Worm (Caenorhabditis elegans): ENCODE results near the gene D1054.10.

DNA sequence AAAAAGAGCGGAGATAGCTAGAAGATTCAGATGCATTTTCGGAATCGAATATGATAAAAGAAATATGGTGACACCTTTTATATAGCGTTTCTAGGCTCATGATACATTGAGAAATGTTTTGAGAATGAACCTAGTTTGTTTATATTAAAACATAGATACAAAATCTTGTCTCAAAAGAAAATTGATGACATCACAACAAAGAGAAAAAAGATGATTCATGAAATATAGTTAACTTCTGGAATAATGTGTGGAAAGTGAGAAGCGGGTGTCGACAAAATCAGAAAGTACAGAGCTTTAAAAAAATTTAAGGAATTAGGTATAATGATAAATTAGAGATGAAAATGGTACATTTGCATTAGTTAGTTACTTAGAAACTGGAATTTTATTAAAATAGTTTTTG, at the start of gene D1054.10:
- TF ChIP-seq ztf-23 (GFP tag; IDR thresholded peaks at IDR 0.05) (no peak), med-1 (GFP tag; optimal IDR thresholded peaks at IDR 0.05; ENCODE audit: insufficient read depth) (no peak), cog-1 (tag; optimal IDR thresholded peaks at IDR 0.05) (no peak), klf-2 (GFP tag; conservative IDR thresholded peaks at IDR 0.05) (no peak), ztf-29 (GFP tag; IDR thresholded peaks at IDR 0.05) (no peak), flt-1 (GFP tag; IDR thresholded peaks at IDR 0.05) (no peak), ref-1 (GFP tag; conservative IDR thresholded peaks at IDR 0.05) (no peak), tab-1 (GFP tag; IDR thresholded peaks at IDR 0.05) (no peak), T22C8.4 (GFP tag; IDR thresholded peaks at IDR 0.05) (no peak)
